Worm (Caenorhabditis elegans): ENCODE measurements around the gene pyc-1.

pyc-1 gene

DNA sequence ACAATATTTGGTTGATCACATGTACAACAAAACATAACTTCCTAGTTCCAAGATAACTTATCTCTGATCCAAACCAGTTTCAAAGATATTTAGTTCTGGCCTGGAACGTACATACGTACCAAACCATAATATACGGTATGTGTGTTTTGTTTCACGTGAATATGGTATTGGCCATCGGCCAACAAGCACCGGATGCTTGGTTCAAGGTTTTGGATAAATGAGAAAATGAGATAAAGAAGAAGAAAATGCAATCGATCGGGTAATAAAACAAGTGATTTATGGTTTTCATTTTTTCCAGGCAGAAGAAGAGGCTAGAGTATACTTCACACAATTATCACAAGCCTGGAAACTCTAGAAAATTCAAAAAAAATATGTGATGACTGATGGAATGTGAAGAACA lies 27.0 kb downstream of the pyc-1 start (continued):
- TF ChIP-seq ceh-88 (GFP tag; IDR thresholded peaks at IDR 0.05) (no peak), blmp-1 (tag; optimal IDR thresholded peaks at IDR 0.05) (peak; percentile 73)

DNA sequence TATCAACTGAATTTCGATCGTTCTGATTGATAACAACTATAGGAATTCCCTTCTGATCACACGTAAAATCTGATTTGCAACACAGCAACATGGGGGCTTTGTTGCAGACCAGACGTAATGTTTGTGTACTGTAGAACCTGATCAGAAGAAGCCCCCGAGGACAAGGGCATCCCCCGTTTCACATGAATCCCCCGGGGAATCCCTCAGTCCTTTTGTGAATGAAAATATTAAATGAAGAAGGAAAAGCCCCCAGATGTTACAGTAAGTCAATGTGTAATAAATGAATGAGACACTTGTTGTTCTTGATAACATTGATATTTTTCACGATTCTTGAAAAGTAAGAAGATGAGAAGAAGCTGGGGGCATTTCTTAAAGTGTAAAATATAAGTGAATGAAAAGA lies 28.2 kb downstream of the pyc-1 start:
- TF ChIP-seq mab-9 (GFP tag; IDR thresholded peaks at IDR 0.05) = no peak
- no peak for TF ChIP-seq nhr-71 (tag; optimal IDR thresholded peaks at IDR 0.05)
- TF ChIP-seq nhr-12 (tag; optimal IDR thresholded peaks at IDR 0.05) = no peak
- no peak for TF ChIP-seq unc-98 (GFP tag; IDR thresholded peaks at IDR 0.05)
- TF ChIP-seq pqm-1 (tag; optimal IDR thresholded peaks at IDR 0.05) = no peak
- no peak for TF ChIP-seq unc-30 (tag; optimal IDR thresholded peaks at IDR 0.05)
- no peak for TF ChIP-seq nhr-76 (tag; optimal IDR thresholded peaks at IDR 0.05)
- no peak for TF ChIP-seq efl-3 (GFP tag; optimal IDR thresholded peaks at IDR 0.05)
- TF ChIP-seq ceh-8 (GFP tag; optimal IDR thresholded peaks at IDR 0.05) = no peak
- no peak for TF ChIP-seq rnt-1 (tag; optimal IDR thresholded peaks at IDR 0.05)
- TF ChIP-seq fkh-4 (tag; optimal IDR thresholded peaks at IDR 0.05; ENCODE audit: borderline replicate concordance) = no peak

DNA sequence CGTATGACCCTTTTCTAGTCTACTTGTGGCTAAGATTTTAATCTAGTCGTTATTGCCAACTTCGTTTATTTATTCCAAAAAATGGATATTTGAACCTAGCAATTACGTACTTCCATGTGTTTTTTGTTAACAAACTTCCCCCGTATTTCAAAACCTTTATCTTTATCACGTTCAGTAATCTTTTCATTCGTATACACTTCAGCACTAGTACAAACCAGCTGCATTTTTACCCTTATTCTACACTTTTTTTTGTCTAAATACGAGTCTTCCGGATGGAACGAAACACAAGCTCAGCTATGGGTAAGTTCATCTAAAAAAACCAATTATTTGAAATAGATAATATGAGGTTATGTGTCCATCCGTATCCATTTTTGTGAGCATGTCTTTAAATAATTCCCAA lies 32.9 kb downstream of the pyc-1 start, which contains the start of gene D2023.1:
TSS of gene D2023.1 (plus strand) at position 77 of the 400 bp plus-strand sequence.
- TF ChIP-seq lin-39 (tag; optimal IDR thresholded peaks at IDR 0.05) (no peak), nhr-71 (tag; optimal IDR thresholded peaks at IDR 0.05) (no peak), nhr-19 (GFP tag; conservative IDR thresholded peaks at IDR 0.05) (no peak), mep-1 (tag; optimal IDR thresholded peaks at IDR 0.05) (no peak), aha-1 (tag; optimal IDR thresholded peaks at IDR 0.05) (no peak), C04F5.9 (tag; optimal IDR thresholded peaks at IDR 0.05) (no peak), pag-3 (tag; optimal IDR thresholded peaks at IDR 0.05; ENCODE audit: borderline replicate concordance, insufficient read depth) (no peak), isw-1 (GFP tag; IDR thresholded peaks at IDR 0.05) (no peak), ama-1 (optimal IDR thresholded peaks at IDR 0.05) (no peak), aly-2 (tag; optimal IDR thresholded peaks at IDR 0.05) (no peak), hlh-4 (tag; optimal IDR thresholded peaks at IDR 0.05) (no peak), ces-1 (GFP tag; optimal IDR thresholded peaks at IDR 0.05) (no peak), efl-3 (GFP tag; optimal IDR thresholded peaks at IDR 0.05) (no peak), fkh-10 (GFP tag; optimal IDR thresholded peaks at IDR 0.05) (no peak)

- TF ChIP-seq nhr-85 (tag) (peak; percentile 23), xbp-1 (tag; optimal IDR thresholded peaks at IDR 0.05) (no peak), nhr-47 (tag; optimal IDR thresholded peaks at IDR 0.05) (no peak)
Observed at ce11 chrV:11787742-11788238, 34.5 kb downstream of the pyc-1 start, which contains the start of gene F55A11.8. Gene F55A11.8, plus strand, starts transcription at chrV:11788188.

DNA sequence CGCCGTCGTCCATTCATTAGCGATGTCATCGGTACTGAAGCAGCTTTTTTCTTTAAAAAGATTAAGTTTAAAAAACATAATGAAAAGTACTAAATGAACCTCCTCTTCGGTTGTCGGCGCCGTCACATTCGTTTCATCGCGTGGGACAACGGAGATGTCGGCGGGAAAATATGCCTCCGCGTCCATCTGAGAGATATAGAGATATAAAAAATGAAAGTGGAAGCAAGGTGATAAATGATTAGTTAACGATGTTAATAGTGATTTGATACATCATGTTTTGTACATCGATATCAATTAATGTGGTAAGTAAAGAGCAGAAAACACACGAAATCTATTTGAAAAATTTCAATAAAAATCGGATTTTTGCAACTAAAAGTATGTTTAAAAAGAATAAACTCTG lies 35.1 kb downstream of the pyc-1 start, which contains the start of gene F55A11.7:
TSS of gene F55A11.7 (minus strand) at position 186 of the 400 bp plus-strand sequence.
- TF ChIP-seq blmp-1 (tag; optimal IDR thresholded peaks at IDR 0.05) (peak; percentile 94), hlh-17 (GFP tag; optimal IDR thresholded peaks at IDR 0.05; ENCODE audit: borderline replicate concordance) (no peak)

ce11 chrV:11782809-11783440 lies 39.4 kb downstream of the pyc-1 start, which contains the start of gene F55A11.11:
Gene F55A11.11, plus strand, starts transcription at chrV:11783149.
- TF ChIP-seq zag-1 (tag; optimal IDR thresholded peaks at IDR 0.05) = no peak
- TF ChIP-seq egl-27 (tag; optimal IDR thresholded peaks at IDR 0.05) = no peak
- peak; percentile 82 for TF ChIP-seq nhr-20 (tag; optimal IDR thresholded peaks at IDR 0.05)
- TF ChIP-seq unc-62 (GFP tag; optimal IDR thresholded peaks at IDR 0.05) = no peak
- TF ChIP-seq C34B4.2 (tag; optimal IDR thresholded peaks at IDR 0.05) = no peak
- no peak for TF ChIP-seq hpl-2 (GFP tag; optimal IDR thresholded peaks at IDR 0.05)
- no peak for TF ChIP-seq unc-30 (tag; optimal IDR thresholded peaks at IDR 0.05)
- TF ChIP-seq grh-1 (GFP tag; IDR thresholded peaks at IDR 0.05) = peak; percentile 11; the same call in 1 of the 2 replicates
- no peak for TF ChIP-seq fkh-4 (tag; optimal IDR thresholded peaks at IDR 0.05; ENCODE audit: borderline replicate concordance)
- TF ChIP-seq dsc-1 (tag; optimal IDR thresholded peaks at IDR 0.05) = peak; percentile 68
- no peak for TF ChIP-seq unc-98 (GFP tag; IDR thresholded peaks at IDR 0.05)
- TF ChIP-seq Y116A8C.19 (tag; optimal IDR thresholded peaks at IDR 0.05; ENCODE audit: borderline replicate concordance) = no peak
- peak; percentile 3 for TF ChIP-seq vab-15 (tag; optimal IDR thresholded peaks at IDR 0.05)
- TF ChIP-seq nhr-85 (tag) = peak; percentile 62
- TF ChIP-seq ama-1 (optimal IDR thresholded peaks at IDR 0.05) = peak; percentile 3
- peak; percentile 49; the same call in 1 of the 2 replicates for TF ChIP-seq mab-9 (GFP tag; IDR thresholded peaks at IDR 0.05)
- TF ChIP-seq efl-3 (GFP tag; optimal IDR thresholded peaks at IDR 0.05) = peak; percentile 0
- TF ChIP-seq ces-1 (GFP tag; optimal IDR thresholded peaks at IDR 0.05) = no peak
- no peak for TF ChIP-seq alr-1 (tag; optimal IDR thresholded peaks at IDR 0.05; ENCODE audit: borderline replicate concordance)
- TF ChIP-seq sup-37 (GFP tag; optimal IDR thresholded peaks at IDR 0.05) = peak; percentile 23
- TF ChIP-seq C04F5.9 (tag; optimal IDR thresholded peaks at IDR 0.05) = no peak
